Fruit fly (Drosophila melanogaster) whole organism, prepupa: ENCODE data around the gene TwdlB.

Experiments
- Blimp-1 ChIP-seq: fragments of 200-800 bp; sonication (Bioruptor generic); optimal IDR thresholded peaks from 3 replicates; lab custom pipeline; 2017; ENCODE audit warnings: missing biosample characterization, missing genetic modification characterization, mild to moderate bottlenecking, moderate library complexity, missing genetic modification reagents
- CG11762 ChIP-seq: fragments of 200-800 bp; sonication (Bioruptor generic); optimal IDR thresholded peaks from 3 replicates; lab custom pipeline; 2016; ENCODE audit warnings: missing biosample characterization, missing genetic modification characterization; ENCODE audit not compliant: insufficient read depth
- CG11902 ChIP-seq: fragments of 200-800 bp; sonication (Bioruptor generic); optimal IDR thresholded peaks from 3 replicates; lab custom pipeline; 2016; ENCODE audit warnings: missing biosample characterization, missing genetic modification characterization
- CG15336 ChIP-seq: fragments of 200-800 bp; sonication (Bioruptor generic); IDR thresholded peaks from 2 replicates; pipeline ENCODE4 v1.3.6; 2022; ENCODE audit warnings: missing biosample characterization, missing genetic modification characterization
- CG16779 ChIP-seq: fragments of 200-800 bp; sonication (Bioruptor generic); optimal IDR thresholded peaks from 3 replicates; lab custom pipeline; 2017; ENCODE audit warnings: missing biosample characterization, mild to moderate bottlenecking, missing genetic modification characterization
- CG3032 ChIP-seq: fragments of 200-800 bp; optimal IDR thresholded peaks from 2 replicates; lab custom pipeline; 2019; ENCODE audit warnings: missing biosample characterization, mild to moderate bottlenecking, missing genetic modification characterization, moderate library complexity
- CG31627 ChIP-seq: fragments of 200-800 bp; sonication (Bioruptor generic); optimal IDR thresholded peaks from 3 replicates; lab custom pipeline; 2016; ENCODE audit warnings: missing biosample characterization, missing genetic modification characterization
- CG32006 ChIP-seq: fragments of 200-800 bp; sonication (Bioruptor generic); optimal IDR thresholded peaks from 3 replicates; lab custom pipeline; 2017; ENCODE audit warnings: missing biosample characterization, mild to moderate bottlenecking, missing genetic modification characterization
- CG3919 ChIP-seq: fragments of 200-800 bp; sonication (Bioruptor generic); optimal IDR thresholded peaks from 3 replicates; lab custom pipeline; 2016; ENCODE audit warnings: missing biosample characterization, missing genetic modification characterization
- CG4318 ChIP-seq: fragments of 200-800 bp; sonication (Bioruptor generic); optimal IDR thresholded peaks from 3 replicates; lab custom pipeline; 2017; ENCODE audit warnings: missing biosample characterization, mild to moderate bottlenecking, missing genetic modification characterization
- CG6276 ChIP-seq: fragments of 200-800 bp; sonication (Bioruptor generic); optimal IDR thresholded peaks from 2 replicates; lab custom pipeline; 2017; ENCODE audit warnings: missing biosample characterization, mild to moderate bottlenecking, missing genetic modification characterization
- CG6808 ChIP-seq: fragments of 200-800 bp; sonication (Bioruptor generic); optimal IDR thresholded peaks from 3 replicates; lab custom pipeline; 2017; ENCODE audit warnings: missing biosample characterization, missing genetic modification characterization, mild to moderate bottlenecking, moderate library complexity, missing genetic modification reagents
- CG8119 ChIP-seq: fragments of 200-800 bp; sonication (Bioruptor generic); IDR thresholded peaks from 3 replicates; pipeline ENCODE4 v1.3.6; 2022; ENCODE audit warnings: missing biosample characterization, missing genetic modification characterization
- CG8319 ChIP-seq: fragments of 200-800 bp; sonication (Bioruptor generic); optimal IDR thresholded peaks from 3 replicates; lab custom pipeline; 2016; ENCODE audit warnings: missing biosample characterization, missing genetic modification characterization
- CG9139 ChIP-seq: fragments of 200-800 bp; sonication (Bioruptor generic); optimal IDR thresholded peaks from 3 replicates; lab custom pipeline; 2017; ENCODE audit warnings: missing biosample characterization, mild to moderate bottlenecking, missing genetic modification characterization
- Eip93F ChIP-seq: fragments of 200-800 bp; sonication (Bioruptor generic); optimal IDR thresholded peaks from 2 replicates; lab custom pipeline; 2016; ENCODE audit warnings: missing biosample characterization, mild to moderate bottlenecking, missing genetic modification characterization
- Ets21C ChIP-seq: fragments of 200-800 bp; sonication (Bioruptor generic); optimal IDR thresholded peaks from 3 replicates; lab custom pipeline; 2016; ENCODE audit warnings: missing biosample characterization, missing genetic modification characterization
- Ets96B ChIP-seq: fragments of 200-800 bp; optimal IDR thresholded peaks from 2 replicates; lab custom pipeline; 2019; ENCODE audit warnings: missing biosample characterization, mild to moderate bottlenecking, missing genetic modification characterization, moderate library complexity
- Gug ChIP-seq: fragments of 200-800 bp; sonication (Bioruptor generic); IDR thresholded peaks from 2 replicates; pipeline ENCODE4 v1.3.6; 2022; ENCODE audit warnings: missing biosample characterization, missing genetic modification characterization
- Hr38 ChIP-seq: sonication (Bioruptor generic); optimal IDR thresholded peaks from 2 replicates; lab custom pipeline; 2016; ENCODE audit warnings: missing biosample characterization, missing genetic modification characterization
- Hr39 ChIP-seq: fragments of 200-800 bp; sonication (Bioruptor generic); optimal IDR thresholded peaks from 2 replicates; lab custom pipeline; 2016; ENCODE audit warnings: missing biosample characterization, missing genetic modification characterization
- OdsH ChIP-seq: fragments of 200-800 bp; sonication (Bioruptor generic); optimal IDR thresholded peaks from 3 replicates; lab custom pipeline; 2016; ENCODE audit warnings: missing biosample characterization, missing genetic modification characterization
- Sox102F ChIP-seq: fragments of 200-800 bp; sonication (Bioruptor generic); optimal IDR thresholded peaks from 2 replicates; lab custom pipeline; 2016; ENCODE audit warnings: missing biosample characterization, mild to moderate bottlenecking, missing genetic modification characterization
- achi ChIP-seq: fragments of 200-800 bp; sonication (Bioruptor generic); optimal IDR thresholded peaks from 3 replicates; lab custom pipeline; 2016; ENCODE audit warnings: missing biosample characterization, missing genetic modification characterization
- dac ChIP-seq: fragments of 200-800 bp; sonication (Bioruptor generic); optimal IDR thresholded peaks from 2 replicates; lab custom pipeline; 2017; ENCODE audit warnings: missing biosample characterization, mild to moderate bottlenecking, missing genetic modification characterization
- dsx ChIP-seq: fragments of 200-800 bp; optimal IDR thresholded peaks from 3 replicates; lab custom pipeline; 2019; ENCODE audit warnings: missing biosample characterization, mild to moderate bottlenecking, missing genetic modification characterization, moderate library complexity; ENCODE audit not compliant: poor library complexity, severe bottlenecking
- eg ChIP-seq: fragments of 200-800 bp; sonication (Bioruptor generic); IDR thresholded peaks from 3 replicates; pipeline ENCODE4 v1.3.6; 2022; ENCODE audit warnings: missing biosample characterization, missing genetic modification characterization
- fd59A ChIP-seq: fragments of 200-800 bp; sonication (Bioruptor generic); optimal IDR thresholded peaks from 2 replicates; lab custom pipeline; 2017; ENCODE audit warnings: missing biosample characterization, mild to moderate bottlenecking, missing genetic modification characterization, missing genetic modification reagents
- fkh ChIP-seq: fragments of 200-800 bp; sonication (Bioruptor generic); optimal IDR thresholded peaks from 3 replicates; lab custom pipeline; 2017; ENCODE audit warnings: missing biosample characterization, mild to moderate bottlenecking, missing genetic modification characterization, moderate library complexity
- net ChIP-seq: fragments of 200-800 bp; sonication (Bioruptor generic); optimal IDR thresholded peaks from 3 replicates; lab custom pipeline; 2016; ENCODE audit warnings: missing biosample characterization, missing genetic modification characterization
- spab ChIP-seq: fragments of 200-800 bp; sonication (Bioruptor generic); optimal IDR thresholded peaks from 2 replicates; lab custom pipeline; 2017; ENCODE audit warnings: missing biosample characterization, mild to moderate bottlenecking, missing genetic modification characterization, missing genetic modification reagents
- topi ChIP-seq: fragments of 200-800 bp; sonication (Bioruptor generic); optimal IDR thresholded peaks from 3 replicates; lab custom pipeline; 2016; ENCODE audit warnings: missing biosample characterization, missing genetic modification characterization

TwdlB gene

dm6 chr3R:26621314-26621813 is 2.0 kb downstream of the TwdlB start, which contains the start of gene TwdlP:
Gene TwdlP (minus strand): TSS chr3R:26621364.
- TF ChIP-seq CG6808 (GFP tag; lab: Kevin White, UChicago) = no peak
- no peak for TF ChIP-seq CG9139 (GFP tag; lab: Kevin White, UChicago)
- TF ChIP-seq Hr39 = no peak
- TF ChIP-seq fd59A (GFP tag; lab: Kevin White, UChicago) = no peak
- TF ChIP-seq topi = no peak
- TF ChIP-seq CG31627 (GFP tag; lab: Kevin White, UChicago) = no peak
- TF ChIP-seq CG16779 (tag; lab: Kevin White, UChicago) = no peak
- TF ChIP-seq, all 60 proteins: peak for 0

- TF ChIP-seq CG4318 = no peak
- TF ChIP-seq dsx = no peak
- TF ChIP-seq CG3919 = no peak
- no peak for TF ChIP-seq CG32006 (GFP tag; lab: Kevin White, UChicago)
- no peak for TF ChIP-seq CG11762 (GFP tag; lab: Kevin White, UChicago)
- TF ChIP-seq CG31627 (GFP tag; lab: Kevin White, UChicago) = no peak
- no peak for TF ChIP-seq CG8319 (GFP tag; lab: Kevin White, UChicago)
- TF ChIP-seq net (GFP tag; lab: Kevin White, UChicago) = no peak
- no peak for TF ChIP-seq CG15336
These were observed 4.5 kb downstream of the TwdlB start, which contains the start of gene TwdlM for dm6 chr3R:26618818-26619217. Gene TwdlM (plus strand): TSS chr3R:26619118.

- TF ChIP-seq Sox102F (no peak), eg (GFP tag; lab: Robert Waterston, UW) (no peak), Gug (no peak), Ets96B (tag; lab: Kevin White, UChicago) (no peak), dac (no peak)
- TF ChIP-seq, all 60 proteins: peak for 0
These were observed 7.9 kb downstream of the TwdlB start for dm6 chr3R:26615428-26615827.

- TF ChIP-seq achi (GFP tag; lab: Kevin White, UChicago) (no peak), CG6276 (GFP tag; lab: Kevin White, UChicago) (no peak), CG11902 (GFP tag; lab: Kevin White, UChicago) (no peak), spab (GFP tag; lab: Kevin White, UChicago) (no peak), Blimp-1 (GFP tag; lab: Kevin White, UChicago) (no peak), CG9139 (GFP tag; lab: Kevin White, UChicago) (no peak)
These were observed 16.8 kb downstream of the TwdlB start for dm6 chr3R:26606498-26606897.

- TF ChIP-seq Gug (no peak), Eip93F (GFP tag; lab: Kevin White, UChicago) (no peak), CG3032 (tag; lab: Kevin White, UChicago) (no peak), Hr38 (GFP tag; lab: Kevin White, UChicago) (no peak), Ets21C (no peak), CG8119 (GFP tag; lab: Robert Waterston, UW) (no peak), fkh (GFP tag; lab: Kevin White, UChicago) (no peak), OdsH (no peak)
These were observed 29.3 kb downstream of the TwdlB start for dm6 chr3R:26593847-26594542.
